Fruit fly (Drosophila melanogaster) whole organism, embryonic: ENCODE data around the gene eIF4G2.

Experiments used
- Adf1 ChIP-seq: fragments of 200-800 bp; sonication (Bioruptor generic); IDR thresholded peaks from 2 replicates; pipeline ENCODE4 v1.3.6; 2022; ENCODE audit warnings: missing biosample characterization, missing genetic modification characterization
- Atf3 ChIP-seq: fragments of 200-800 bp; sonication (Bioruptor generic); optimal IDR thresholded peaks from 3 replicates; lab custom pipeline; 2016; ENCODE audit warnings: missing biosample characterization, missing genetic modification characterization
- Bdp1 ChIP-seq: fragments of 200-800 bp; sonication (Bioruptor generic); optimal IDR thresholded peaks from 3 replicates; lab custom pipeline; 2016; ENCODE audit warnings: missing biosample characterization, missing genetic modification characterization
- C15 ChIP-seq: fragments of 200-800 bp; sonication (Bioruptor generic); IDR thresholded peaks from 3 replicates; pipeline ENCODE4 v1.3.6; 2022; ENCODE audit warnings: missing biosample characterization, missing genetic modification characterization
- CG10959 ChIP-seq: fragments of 200-800 bp; sonication (Bioruptor generic); IDR thresholded peaks from 2 replicates; pipeline ENCODE4 v1.3.6; 2022; ENCODE audit warnings: missing biosample characterization, missing genetic modification characterization
- CG12071 ChIP-seq: fragments of 200-800 bp; sonication (Bioruptor generic); optimal IDR thresholded peaks from 3 replicates; lab custom pipeline; 2018; ENCODE audit warnings: missing biosample characterization, mild to moderate bottlenecking, missing genetic modification characterization
- CG12391 ChIP-seq: fragments of 200-800 bp; sonication (Bioruptor generic); optimal IDR thresholded peaks from 3 replicates; lab custom pipeline; 2018; ENCODE audit warnings: missing biosample characterization, mild to moderate bottlenecking, missing genetic modification characterization, moderate library complexity
- CG14441 ChIP-seq: fragments of 200-800 bp; sonication (Bioruptor generic); IDR thresholded peaks from 2 replicates; pipeline ENCODE4 v1.3.6; 2022; ENCODE audit warnings: missing biosample characterization, missing genetic modification characterization
- CG17359 ChIP-seq: fragments of 200-800 bp; sonication (Bioruptor generic); optimal IDR thresholded peaks from 3 replicates; lab custom pipeline; 2018; ENCODE audit warnings: missing biosample characterization, mild to moderate bottlenecking, missing genetic modification characterization, moderate library complexity
- CG18476 ChIP-seq: fragments of 200-800 bp; sonication (Bioruptor generic); optimal IDR thresholded peaks from 2 replicates; lab custom pipeline; 2016; ENCODE audit warnings: missing biosample characterization, mild to moderate bottlenecking, missing genetic modification characterization
- CG2889 ChIP-seq: fragments of 200-800 bp; sonication (Bioruptor generic); IDR thresholded peaks from 3 replicates; pipeline ENCODE4 v1.3.6; 2022; ENCODE audit warnings: missing biosample characterization, missing genetic modification characterization
- CG31365 ChIP-seq: fragments of 200-800 bp; sonication (Bioruptor generic); optimal IDR thresholded peaks from 2 replicates; lab custom pipeline; 2018; ENCODE audit warnings: missing biosample characterization, mild to moderate bottlenecking, missing genetic modification characterization
- CG31388 ChIP-seq: fragments of 200-800 bp; sonication (Bioruptor generic); optimal IDR thresholded peaks from 2 replicates; lab custom pipeline; 2016; ENCODE audit warnings: missing biosample characterization, missing genetic modification characterization
- CG33213 ChIP-seq: fragments of 200-800 bp; sonication (Bioruptor generic); optimal IDR thresholded peaks from 3 replicates; lab custom pipeline; 2016; ENCODE audit warnings: missing biosample characterization, missing genetic modification characterization
- CG3995 ChIP-seq: fragments of 200-800 bp; sonication (Bioruptor generic); optimal IDR thresholded peaks from 3 replicates; lab custom pipeline; 2016; ENCODE audit warnings: missing biosample characterization, missing genetic modification characterization
- CG4328 ChIP-seq: fragments of 200-800 bp; sonication (Bioruptor generic); optimal IDR thresholded peaks from 3 replicates; lab custom pipeline; 2017; ENCODE audit warnings: missing biosample characterization, missing genetic modification reagents, missing genetic modification characterization
- CG5953 ChIP-seq: fragments of 200-800 bp; sonication (Bioruptor generic); IDR thresholded peaks from 2 replicates; pipeline ENCODE4 v1.3.6; 2022; ENCODE audit warnings: missing biosample characterization, missing genetic modification characterization
- CG6254 ChIP-seq: fragments of 200-800 bp; sonication (Bioruptor generic); optimal IDR thresholded peaks from 3 replicates; lab custom pipeline; 2017; ENCODE audit warnings: mild to moderate bottlenecking, missing biosample characterization, missing genetic modification reagents, missing genetic modification characterization
- CG8388 ChIP-seq: fragments of 200-800 bp; sonication (Bioruptor generic); optimal IDR thresholded peaks from 2 replicates; lab custom pipeline; 2019; ENCODE audit warnings: missing biosample characterization, mild to moderate bottlenecking, missing genetic modification characterization, moderate library complexity
- CG8944 ChIP-seq: fragments of 200-800 bp; sonication (Bioruptor generic); optimal IDR thresholded peaks from 3 replicates; lab custom pipeline; 2016; ENCODE audit warnings: missing biosample characterization, missing genetic modification characterization
- Dek ChIP-seq: fragments of 200-800 bp; sonication (Bioruptor generic); optimal IDR thresholded peaks from 3 replicates; lab custom pipeline; 2019; ENCODE audit warnings: missing biosample characterization, mild to moderate bottlenecking, missing genetic modification characterization, moderate library complexity
- Dip2 ChIP-seq: fragments of 200-800 bp; sonication (Bioruptor generic); IDR thresholded peaks from 2 replicates; pipeline ENCODE4 v1.3.6; 2022; ENCODE audit warnings: missing biosample characterization, missing genetic modification characterization
- H15 ChIP-seq: fragments of 200-800 bp; sonication (Bioruptor generic); IDR thresholded peaks from 3 replicates; pipeline ENCODE4 v1.3.6; 2022; ENCODE audit warnings: missing biosample characterization, missing genetic modification characterization
- HHEX ChIP-seq: fragments of 200-800 bp; sonication (Bioruptor generic); optimal IDR thresholded peaks from 3 replicates; lab custom pipeline; 2017; ENCODE audit warnings: missing biosample characterization, mild to moderate bottlenecking, missing genetic modification characterization, missing genetic modification reagents
- Hr78 ChIP-seq, 2 experiments: fragments of 200-800 bp in 1 of 2; fragments of >200 bp in 1 of 2; sonication (Bioruptor generic) in 1 of 2; optimal IDR thresholded peaks; 2 replicates each; lab custom pipeline; 2017 to 2019; ENCODE audit warnings: missing biosample characterization in 2 of 2, missing genetic modification characterization in 2 of 2, mild to moderate bottlenecking in 1 of 2, moderate library complexity in 1 of 2
- MBD-R2 ChIP-seq: fragments of 200-800 bp; sonication (Bioruptor generic); IDR thresholded peaks from 2 replicates; pipeline ENCODE4 v1.3.6; 2022; ENCODE audit warnings: missing biosample characterization, missing genetic modification characterization
- NK7.1 ChIP-seq: fragments of 200-800 bp; sonication (Bioruptor generic); optimal IDR thresholded peaks from 3 replicates; lab custom pipeline; 2016; ENCODE audit warnings: missing biosample characterization, missing genetic modification characterization
- Rx ChIP-seq: fragments of 200-800 bp; sonication (Bioruptor generic); IDR thresholded peaks from 2 replicates; pipeline ENCODE4 v1.3.6; 2022; ENCODE audit warnings: missing biosample characterization, missing genetic modification characterization
- Sox100B ChIP-seq: fragments of 200-800 bp; sonication (Bioruptor generic); optimal IDR thresholded peaks from 3 replicates; lab custom pipeline; 2018; ENCODE audit warnings: missing biosample characterization, mild to moderate bottlenecking, missing genetic modification characterization
- Vsx1 ChIP-seq: fragments of 200-800 bp; sonication (Bioruptor generic); optimal IDR thresholded peaks from 2 replicates; lab custom pipeline; 2017; ENCODE audit warnings: missing biosample characterization, mild to moderate bottlenecking, missing genetic modification characterization, missing genetic modification reagents
- ac ChIP-seq: fragments of 200-800 bp; sonication (Bioruptor generic); optimal IDR thresholded peaks from 3 replicates; lab custom pipeline; 2017; ENCODE audit warnings: missing biosample characterization, mild to moderate bottlenecking, missing genetic modification characterization
- caup ChIP-seq: fragments of 200-800 bp; sonication (Bioruptor generic); optimal IDR thresholded peaks from 3 replicates; lab custom pipeline; 2017; ENCODE audit warnings: missing biosample characterization, mild to moderate bottlenecking, missing genetic modification characterization, moderate library complexity; ENCODE audit not compliant: severe bottlenecking
- cg ChIP-seq: fragments of 200-800 bp; sonication (Bioruptor generic); optimal IDR thresholded peaks from 3 replicates; lab custom pipeline; 2019; ENCODE audit warnings: missing biosample characterization, mild to moderate bottlenecking, missing genetic modification characterization, moderate library complexity
- chinmo ChIP-seq: fragments of 200-800 bp; sonication (Bioruptor generic); IDR thresholded peaks from 4 replicates; pipeline ENCODE4 v1.3.6; 2022; ENCODE audit warnings: missing biosample characterization, missing genetic modification characterization; ENCODE audit not compliant: partially characterized antibody
- chn ChIP-seq: fragments of 200-800 bp; sonication (Bioruptor generic); optimal IDR thresholded peaks from 2 replicates; lab custom pipeline; 2016; ENCODE audit warnings: missing biosample characterization, missing genetic modification characterization
- dan ChIP-seq: fragments of 200-800 bp; sonication (Bioruptor generic); IDR thresholded peaks from 2 replicates; pipeline ENCODE4 v1.3.6; 2022; ENCODE audit warnings: missing biosample characterization, missing genetic modification characterization
- dati ChIP-seq: fragments of 200-800 bp; sonication (Bioruptor generic); IDR thresholded peaks from 2 replicates; pipeline ENCODE4 v1.3.6; 2022; ENCODE audit warnings: missing biosample characterization, missing genetic modification characterization
- disco-r ChIP-seq: fragments of 200-800 bp; sonication (Bioruptor generic); optimal IDR thresholded peaks from 2 replicates; lab custom pipeline; 2016; ENCODE audit warnings: missing biosample characterization, missing genetic modification characterization
- fru ChIP-seq: fragments of >200 bp; optimal IDR thresholded peaks from 2 replicates; lab custom pipeline; 2017
- gsb-n ChIP-seq: fragments of 200-800 bp; sonication (Bioruptor generic); optimal IDR thresholded peaks from 3 replicates; lab custom pipeline; 2018; ENCODE audit warnings: missing biosample characterization, mild to moderate bottlenecking, missing genetic modification characterization
- lmd ChIP-seq: fragments of 200-800 bp; sonication (Bioruptor generic); IDR thresholded peaks from 2 replicates; pipeline ENCODE4 v1.3.6; 2022; ENCODE audit warnings: missing biosample characterization, missing genetic modification characterization
- nerfin-1 ChIP-seq: fragments of 200-800 bp; sonication (Bioruptor generic); optimal IDR thresholded peaks from 3 replicates; lab custom pipeline; 2019; ENCODE audit warnings: missing biosample characterization, mild to moderate bottlenecking, missing genetic modification characterization, moderate library complexity
- otp ChIP-seq: fragments of 200-800 bp; sonication (Bioruptor generic); IDR thresholded peaks from 3 replicates; pipeline ENCODE4, ENCODE4 v1.3.6; 2022; ENCODE audit warnings: missing biosample characterization, missing genetic modification characterization
- ranshi ChIP-seq: fragments of 200-800 bp; sonication (Bioruptor generic); IDR thresholded peaks from 2 replicates; pipeline ENCODE4 v1.3.6; 2022; ENCODE audit warnings: missing biosample characterization, missing genetic modification characterization
- row ChIP-seq: fragments of 200-800 bp; sonication (Bioruptor generic); IDR thresholded peaks from 3 replicates; pipeline ENCODE4 v1.3.6; 2022; ENCODE audit warnings: missing biosample characterization, missing genetic modification characterization
- sna ChIP-seq: fragments of 200-800 bp; sonication (Bioruptor generic); IDR thresholded peaks from 2 replicates; pipeline ENCODE4 v1.3.6; 2022; ENCODE audit warnings: missing biosample characterization, missing genetic modification characterization; ENCODE audit not compliant: partially characterized antibody
- stwl ChIP-seq: fragments of 200-800 bp; sonication (Bioruptor generic); optimal IDR thresholded peaks from 3 replicates; lab custom pipeline; 2018; ENCODE audit warnings: missing biosample characterization, mild to moderate bottlenecking, missing genetic modification characterization, moderate library complexity
- vvl ChIP-seq: fragments of 200-800 bp; sonication (Bioruptor generic); IDR thresholded peaks from 2 replicates; pipeline ENCODE4 v1.3.6; 2022; ENCODE audit warnings: missing biosample characterization, missing genetic modification characterization
- wor ChIP-seq: fragments of 200-800 bp; sonication (Bioruptor generic); IDR thresholded peaks from 2 replicates; pipeline ENCODE4 v1.3.6; 2022; ENCODE audit warnings: missing biosample characterization, missing genetic modification characterization
- zen2 ChIP-seq: fragments of 200-800 bp; sonication (Bioruptor generic); IDR thresholded peaks from 3 replicates; pipeline ENCODE4 v1.3.6; 2022; ENCODE audit warnings: missing biosample characterization, missing genetic modification characterization; ENCODE audit not compliant: partially characterized antibody

eIF4G2 gene

DNA sequence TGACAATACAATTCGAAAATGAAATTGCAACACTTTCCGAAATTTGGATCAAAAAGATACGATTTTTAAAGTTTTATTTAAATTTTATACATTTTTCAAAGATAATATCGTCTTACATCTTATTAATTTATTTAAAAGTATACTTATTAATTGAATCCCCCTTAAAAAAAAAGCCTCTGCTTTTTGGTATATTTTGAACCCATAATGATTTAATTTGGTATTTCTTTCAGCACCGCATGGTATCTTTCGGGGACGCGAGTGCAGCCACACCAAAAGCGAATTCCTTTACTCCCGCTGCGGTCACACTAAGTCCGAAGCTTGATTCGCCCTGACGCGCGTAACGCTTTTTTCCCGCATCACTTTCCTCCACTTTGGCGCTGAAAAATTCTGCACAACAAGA, 1.3 kb upstream of the eIF4G2 start (continued):
- TF ChIP-seq CG12071 (GFP tag; lab: Kevin White, UChicago) (no peak), CG6254 (GFP tag; lab: Kevin White, UChicago) (no peak), disco-r (GFP tag; lab: Kevin White, UChicago) (no peak), CG18476 (no peak), sna (GFP tag; lab: Robert Waterston, UW) (0 out of 2 replicates have a peak, but pooled peaks have one; percentile 34), CG17359 (no peak), otp (GFP tag; lab: Robert Waterston, UW) (no peak), CG10959 (GFP tag; lab: Robert Waterston, UW) (no peak), Sox100B (no peak), row (peak; percentile 77), cg (GFP tag; lab: Kevin White, UChicago) (no peak), dati (no peak), CG31388 (GFP tag; lab: Kevin White, UChicago) (no peak), Hr78 (GFP tag; optimal IDR thresholded peaks at IDR 0.05; lab: Kevin White, UChicago) (no peak), NK7.1 (GFP tag; lab: Kevin White, UChicago) (no peak), Dek (peak; percentile 46), CG8944 (GFP tag; lab: Kevin White, UChicago) (no peak), ac (GFP tag; lab: Kevin White, UChicago) (no peak), nerfin-1 (tag; lab: Kevin White, UChicago) (peak; percentile 97), gsb-n (tag; lab: Kevin White, UChicago) (no peak), CG31365 (tag; lab: Kevin White, UChicago) (no peak)

DNA sequence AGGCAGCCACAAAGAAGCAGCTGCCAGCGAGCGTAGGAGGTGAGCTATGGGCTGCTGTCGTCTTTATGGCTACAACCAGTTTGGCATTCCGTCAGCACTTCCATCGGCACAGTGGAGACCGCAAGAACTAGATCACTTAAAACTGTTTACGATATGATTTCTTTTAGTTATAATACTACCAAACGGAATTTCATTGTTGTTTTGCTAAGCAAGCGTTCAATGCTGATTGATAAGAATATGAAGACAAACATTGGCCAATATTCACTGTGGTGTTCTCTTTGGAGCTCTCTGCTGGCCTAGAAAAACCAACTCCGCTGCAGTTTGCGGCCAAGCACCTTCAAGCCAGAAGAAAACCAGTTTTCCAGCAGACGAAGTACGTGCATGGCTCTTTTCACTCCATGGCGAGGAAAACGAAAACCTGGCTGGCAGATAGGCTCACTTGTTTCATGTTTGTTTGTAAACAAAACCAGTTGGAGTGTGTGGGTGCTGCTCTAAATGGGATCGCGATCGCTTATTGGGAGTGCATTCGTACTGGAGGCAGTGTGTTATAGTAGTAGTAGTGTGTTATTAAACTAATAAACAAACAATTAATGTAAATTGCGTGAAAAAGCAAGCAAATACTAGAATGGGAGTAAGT, 1.4 kb downstream of the eIF4G2 start:
- TF ChIP-seq Adf1, result no peak
- peak; percentile 28 for TF ChIP-seq CG4328 (GFP tag; lab: Kevin White, UChicago)
- TF ChIP-seq CG5953 (GFP tag; lab: Robert Waterston, UW), result 0 out of 2 replicates have a peak, but pooled peaks have one; percentile 6
- TF ChIP-seq Dip2, result no peak
- TF ChIP-seq CG14441 (GFP tag; lab: Robert Waterston, UW), result peak; percentile 56
- 0 out of 2 replicates have a peak, but pooled peaks have one; percentile 28 for TF ChIP-seq Rx
- no peak for TF ChIP-seq CG3995 (GFP tag; lab: Kevin White, UChicago)
- no peak for TF ChIP-seq Atf3
- no peak for TF ChIP-seq otp (GFP tag; lab: Robert Waterston, UW)
- TF ChIP-seq C15 (GFP tag; lab: Robert Waterston, UW), result no peak
- TF ChIP-seq Bdp1 (GFP tag; lab: Kevin White, UChicago), result no peak
- TF ChIP-seq lmd (GFP tag; lab: Robert Waterston, UW), result peak; percentile 38
- TF ChIP-seq dan (GFP tag; lab: Robert Waterston, UW), result no peak
- no peak for TF ChIP-seq CG8388
- no peak for TF ChIP-seq Vsx1 (GFP tag; lab: Kevin White, UChicago)
- no peak for TF ChIP-seq chn (GFP tag; lab: Kevin White, UChicago)
- TF ChIP-seq stwl (tag; lab: Kevin White, UChicago), result no peak
- TF ChIP-seq caup (GFP tag; lab: Kevin White, UChicago), result no peak
- no peak for TF ChIP-seq MBD-R2
- no peak for TF ChIP-seq H15
- no peak for TF ChIP-seq disco-r (GFP tag; lab: Kevin White, UChicago)
- no peak for TF ChIP-seq CG17359
- TF ChIP-seq CG12391 (tag; lab: Kevin White, UChicago), result no peak
- peak; percentile 77; the same call in 3 of the 4 replicates for TF ChIP-seq chinmo
- no peak for TF ChIP-seq HHEX
- TF ChIP-seq wor (GFP tag; lab: Robert Waterston, UW), result no peak
- TF ChIP-seq CG33213, result no peak
- TF ChIP-seq ranshi (GFP tag; lab: Robert Waterston, UW), result no peak; the same call in 1 of the 2 replicates
- TF ChIP-seq fru (lab: Kevin White, UChicago), result no peak
- 0 out of 2 replicates have a peak, but pooled peaks have one; percentile 50 for TF ChIP-seq vvl (GFP tag; lab: Robert Waterston, UW)
- no peak for TF ChIP-seq CG2889 (GFP tag; lab: Robert Waterston, UW)
- no peak for TF ChIP-seq zen2 (GFP tag; lab: Robert Waterston, UW)
